Worm (Caenorhabditis elegans): ENCODE results near the gene T16G12.7.
"Not testable (repeated sequence)": the region's sequence is repeated elsewhere in the genome, so short reads cannot be mapped to it uniquely, and the experiment has no call there.

The T16G12.7 gene

DNA sequence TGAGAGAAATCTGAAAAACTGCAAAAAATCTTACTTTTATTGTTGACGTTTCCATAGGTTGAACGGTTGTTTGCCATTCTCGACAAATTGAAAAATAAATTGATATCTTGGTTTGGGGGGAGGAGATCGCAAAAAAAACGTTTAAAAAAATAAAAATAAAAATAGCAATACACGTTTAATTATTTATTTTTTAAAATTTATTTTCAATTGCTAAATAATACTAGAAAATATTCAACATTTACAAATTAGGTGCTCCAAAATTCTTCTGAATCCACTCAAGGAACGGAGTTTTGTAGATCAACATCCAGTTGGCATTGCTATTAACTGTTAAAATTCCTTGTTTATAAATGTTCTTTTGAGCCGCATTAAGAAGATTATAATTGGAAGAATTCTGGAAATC is at the start of gene T16G12.7:
T16G12.7 (minus strand) TSS at position 101 of the 400 bp plus-strand sequence.
- no peak for TF ChIP-seq unc-62 (GFP tag; optimal IDR thresholded peaks at IDR 0.05)

DNA sequence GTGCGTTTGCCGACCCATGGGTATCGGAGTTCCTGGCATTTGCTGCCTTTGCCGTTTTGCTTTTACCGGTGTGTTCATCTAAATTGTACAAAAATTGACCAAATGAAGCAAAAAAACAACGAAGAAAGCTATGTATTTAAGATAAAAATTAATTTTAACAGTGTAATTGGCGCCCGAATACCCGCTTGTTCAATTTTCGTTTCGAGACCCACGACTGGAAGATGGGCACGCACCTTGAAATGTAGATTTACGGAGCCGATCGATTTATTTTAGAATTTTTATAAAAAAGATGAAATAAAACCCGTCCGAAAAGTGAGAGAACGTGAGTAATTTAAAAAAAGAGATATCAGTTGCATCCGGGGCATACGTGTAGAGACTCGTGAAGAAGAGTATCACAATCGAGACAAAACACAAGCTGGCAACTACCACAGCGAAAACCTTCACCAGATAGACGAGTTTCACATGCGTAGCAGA is 48.6 kb upstream of the T16G12.7 start, which contains the start of gene hal-2:
hal-2 (minus strand) TSS at position 424 of the 474 bp plus-strand sequence.
- no peak for TF ChIP-seq unc-62 (GFP tag; optimal IDR thresholded peaks at IDR 0.05)

DNA sequence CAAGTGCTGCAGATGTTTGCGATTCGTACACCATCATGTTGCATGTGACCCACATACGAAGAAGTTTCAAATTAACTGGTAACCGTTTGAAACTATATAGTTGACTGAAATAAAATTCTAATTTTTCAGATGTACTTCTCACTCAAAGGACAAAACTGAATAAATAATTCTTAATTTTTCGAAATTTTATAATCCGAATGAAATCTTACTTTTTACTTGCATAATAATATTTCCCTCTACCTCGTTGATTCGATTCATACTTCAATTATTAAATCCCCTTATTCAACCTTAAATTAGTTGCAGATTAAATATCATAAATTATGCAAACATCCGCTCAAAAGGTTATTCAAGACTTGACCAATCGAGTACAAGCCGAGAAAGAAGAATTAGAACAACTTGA is 46.1 kb upstream of the T16G12.7 start, which contains the start of gene T16H12.2:
T16H12.2 (plus strand) TSS at position 301 of the 400 bp plus-strand sequence.
- no peak for TF ChIP-seq unc-62 (GFP tag; optimal IDR thresholded peaks at IDR 0.05)

DNA sequence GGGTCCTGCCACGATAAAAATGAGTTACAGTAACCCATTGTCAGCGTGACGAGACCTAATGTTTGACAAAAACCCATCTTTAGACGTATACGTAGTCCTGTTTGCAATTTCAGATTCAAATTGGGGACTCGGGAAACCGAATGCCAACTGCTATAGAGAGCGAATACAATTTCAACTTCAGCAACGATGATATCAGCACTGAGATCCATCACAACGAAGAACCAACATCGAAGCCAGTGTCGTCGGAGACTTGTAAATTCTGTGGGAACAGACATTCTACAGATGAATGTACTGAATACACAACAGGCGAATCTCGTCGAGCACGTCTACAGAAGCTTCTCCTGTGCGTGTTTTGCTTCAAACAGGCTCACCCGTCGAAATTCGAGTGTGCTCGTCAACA is 45.7 kb upstream of the T16G12.7 start:
- TF ChIP-seq unc-62 (GFP tag; optimal IDR thresholded peaks at IDR 0.05): no peak

DNA sequence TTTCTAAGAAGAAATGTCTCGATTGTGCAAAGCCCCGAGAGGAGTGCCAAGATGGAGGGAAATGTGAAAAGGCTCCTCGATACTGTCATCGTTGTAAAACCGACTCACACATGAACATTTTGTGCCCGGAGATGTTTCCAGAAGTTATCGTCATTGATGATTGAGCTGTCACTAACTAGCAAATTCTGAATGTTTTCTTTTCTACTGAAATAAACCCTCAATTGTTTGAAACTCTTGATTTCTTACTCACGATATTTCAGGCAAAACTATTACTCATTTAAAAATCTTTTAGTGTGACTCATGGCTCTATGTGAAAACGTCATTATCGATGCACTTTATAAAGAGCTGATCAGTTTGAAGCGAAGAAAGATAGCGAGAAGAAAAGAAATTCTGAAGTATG is 45.2 kb upstream of the T16G12.7 start, which contains the start of gene T16H12.13:
T16H12.13 (plus strand) TSS at position 301 of the 400 bp plus-strand sequence.
- no peak for TF ChIP-seq unc-62 (GFP tag; optimal IDR thresholded peaks at IDR 0.05)

DNA sequence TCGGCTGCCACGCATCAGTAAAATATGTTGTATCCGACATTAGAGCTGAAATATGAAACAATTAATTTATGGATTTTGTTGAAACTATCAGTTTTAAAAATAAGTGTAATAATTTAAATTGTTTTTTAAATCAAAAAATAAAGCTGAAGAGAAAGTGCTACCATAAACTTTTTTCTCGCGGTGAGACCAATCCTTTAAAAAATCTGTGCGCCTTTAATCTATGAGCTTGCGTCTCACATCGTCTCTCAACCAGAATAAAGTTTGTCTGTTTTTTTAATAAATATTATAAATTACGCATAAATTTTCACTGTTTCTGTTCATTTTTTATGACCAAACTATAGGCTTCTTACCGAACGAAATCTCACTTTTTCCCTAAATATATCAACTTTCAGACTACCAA is 43.3 kb upstream of the T16G12.7 start, which contains the start of gene T16H12.3:
T16H12.3 (minus strand) TSS at position 51 of the 400 bp plus-strand sequence.
- no peak for TF ChIP-seq unc-62 (GFP tag; optimal IDR thresholded peaks at IDR 0.05)

DNA sequence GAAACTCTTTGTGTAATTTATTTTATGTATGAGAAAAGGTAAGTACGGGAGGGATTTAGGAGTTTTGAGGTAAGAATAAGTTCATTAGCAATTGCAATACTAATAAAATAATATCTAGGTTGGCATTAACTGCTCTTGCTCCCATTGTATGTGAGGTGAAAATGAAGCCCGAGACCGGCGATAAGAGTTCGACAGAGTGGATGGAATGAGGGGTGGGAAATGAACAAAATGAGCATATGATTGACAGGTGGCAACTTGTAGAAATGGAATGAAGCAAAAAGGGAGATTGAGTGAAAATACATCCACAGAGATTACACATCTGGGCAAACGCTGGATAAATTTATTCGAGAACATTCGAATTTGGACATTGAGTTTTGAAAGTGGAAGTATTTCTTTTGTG is 38.9 kb upstream of the T16G12.7 start:
- TF ChIP-seq unc-62 (GFP tag; optimal IDR thresholded peaks at IDR 0.05): no peak

DNA sequence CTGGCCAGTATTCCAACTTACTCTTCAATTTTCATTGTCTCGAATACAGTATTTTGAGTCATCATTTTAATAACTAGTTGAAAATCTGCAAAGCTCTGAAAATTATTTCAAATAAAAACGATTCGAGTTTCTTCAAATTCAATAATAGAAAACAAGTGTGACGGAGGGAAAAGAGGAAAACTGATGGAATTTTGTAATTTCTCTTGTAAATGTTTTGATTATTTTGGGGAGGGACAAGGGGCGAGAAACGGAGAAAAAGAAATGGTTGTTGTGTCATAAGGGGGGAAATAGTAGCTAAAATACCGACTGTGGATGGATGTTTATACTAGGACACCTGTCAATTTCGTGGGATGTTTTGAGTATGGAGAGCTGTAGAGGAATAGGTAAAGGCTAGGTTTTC is 38.2 kb upstream of the T16G12.7 start, which contains the start of gene T16G12.9:
T16G12.9 (minus strand) TSS at position 101 of the 400 bp plus-strand sequence.
- no peak for TF ChIP-seq unc-62 (GFP tag; optimal IDR thresholded peaks at IDR 0.05)

DNA sequence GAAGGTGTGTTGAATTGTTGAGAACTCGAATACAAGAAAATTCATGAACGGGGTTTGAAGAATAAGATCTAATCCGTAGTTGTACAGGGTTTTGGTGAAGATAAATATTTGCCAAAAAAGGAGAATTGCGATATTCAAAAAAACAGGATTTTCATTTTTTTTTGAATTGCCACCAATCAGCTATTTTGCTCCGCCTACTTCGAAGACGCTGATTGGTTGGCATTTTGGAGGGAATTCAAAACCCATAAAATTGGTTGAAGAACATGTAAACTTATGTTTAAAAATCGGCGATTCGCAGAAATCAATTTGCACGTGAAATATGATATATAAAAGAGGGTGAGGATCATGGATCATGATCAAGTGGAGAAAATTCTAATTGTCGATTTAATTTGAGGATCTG is 36.1 kb upstream of the T16G12.7 start:
- TF ChIP-seq unc-62 (GFP tag; optimal IDR thresholded peaks at IDR 0.05): no peak

DNA sequence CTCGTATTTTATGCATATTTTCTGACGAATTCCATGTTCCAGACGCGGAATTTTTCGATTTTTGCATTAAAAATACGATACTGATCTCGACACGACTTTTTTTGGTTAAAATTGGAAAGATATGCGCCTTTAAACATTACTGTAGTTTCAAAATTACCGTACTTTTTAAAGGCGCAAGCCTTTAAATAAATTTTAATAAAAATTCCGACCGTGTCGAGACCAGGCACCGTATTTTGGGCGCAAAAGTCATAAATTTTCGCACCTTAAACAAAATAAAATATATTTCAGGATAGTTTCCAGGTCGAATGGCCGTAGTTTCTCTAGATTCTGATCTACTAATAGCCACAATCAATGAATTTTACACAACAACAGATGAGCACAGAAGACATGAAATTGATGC is 29.4 kb upstream of the T16G12.7 start, which contains the start of gene T16G12.6:
T16G12.6 (plus strand) TSS at position 301 of the 400 bp plus-strand sequence.
- TF ChIP-seq unc-62 (GFP tag; optimal IDR thresholded peaks at IDR 0.05): no peak

DNA sequence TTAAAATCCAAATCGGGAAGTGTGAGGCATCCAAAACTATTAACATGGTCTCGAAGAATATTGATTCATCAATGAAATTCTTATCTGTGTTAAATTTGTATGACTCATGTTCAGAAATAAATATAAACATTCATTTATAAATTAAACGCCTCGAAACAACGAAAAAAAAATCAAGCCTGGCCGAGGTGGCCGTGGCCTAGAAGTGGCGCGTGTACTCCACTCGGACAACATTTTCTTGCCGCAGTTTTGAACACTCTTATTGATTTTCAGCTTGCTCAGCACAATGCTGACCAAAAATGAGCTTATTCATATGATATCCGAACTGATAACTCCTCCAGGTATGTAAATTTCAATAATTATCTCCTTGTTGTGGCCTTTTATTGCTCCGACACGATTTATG is 24.2 kb upstream of the T16G12.7 start, which contains the start of gene ekl-6:
ekl-6 (plus strand) TSS at position 265 of the 400 bp plus-strand sequence.
- TF ChIP-seq unc-62 (GFP tag; optimal IDR thresholded peaks at IDR 0.05): no peak

DNA sequence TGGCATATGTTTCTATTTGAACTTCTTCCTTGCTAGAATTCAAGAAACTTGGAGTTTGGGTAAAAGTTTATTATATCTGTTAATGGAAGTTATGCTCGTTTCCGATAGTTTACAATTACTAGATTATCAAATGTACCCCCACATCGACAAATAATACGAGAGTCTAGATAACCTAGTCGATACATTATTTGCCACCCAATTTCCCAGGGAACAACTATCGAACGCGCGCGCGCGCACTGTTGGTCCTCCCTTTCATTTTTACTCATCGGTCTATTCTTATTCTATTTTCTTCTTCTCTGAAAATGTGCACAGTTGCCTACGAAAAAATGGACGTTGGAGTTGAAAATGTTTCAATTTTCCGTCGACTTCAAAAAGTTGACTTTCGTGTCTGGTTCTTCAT is 20.7 kb upstream of the T16G12.7 start, which contains the start of gene T16G12.13:
T16G12.13 (plus strand) TSS at position 293 of the 400 bp plus-strand sequence.
- no peak for TF ChIP-seq unc-62 (GFP tag; optimal IDR thresholded peaks at IDR 0.05)

DNA sequence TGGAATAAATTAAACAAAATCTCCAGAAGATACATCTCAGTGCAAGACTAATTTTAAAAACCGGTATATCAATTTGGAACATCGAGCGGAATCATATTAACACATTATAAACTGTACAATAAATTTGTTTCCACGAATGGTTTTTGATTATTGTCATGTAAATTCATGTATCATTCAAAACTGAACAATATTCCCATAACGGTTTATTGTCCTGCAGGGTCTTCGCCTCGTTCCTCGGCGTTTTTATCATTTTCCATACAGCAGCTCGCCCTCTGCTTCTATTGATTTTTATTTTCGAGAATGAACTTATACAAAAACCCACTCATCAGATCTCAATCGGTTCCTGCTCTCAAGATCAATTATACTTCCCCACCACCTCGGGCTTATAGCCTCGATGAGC is 19.1 kb upstream of the T16G12.7 start, which contains the start of gene T16G12.8:
T16G12.8 (plus strand) TSS at position 301 of the 400 bp plus-strand sequence.
- TF ChIP-seq unc-62 (GFP tag; optimal IDR thresholded peaks at IDR 0.05): no peak

DNA sequence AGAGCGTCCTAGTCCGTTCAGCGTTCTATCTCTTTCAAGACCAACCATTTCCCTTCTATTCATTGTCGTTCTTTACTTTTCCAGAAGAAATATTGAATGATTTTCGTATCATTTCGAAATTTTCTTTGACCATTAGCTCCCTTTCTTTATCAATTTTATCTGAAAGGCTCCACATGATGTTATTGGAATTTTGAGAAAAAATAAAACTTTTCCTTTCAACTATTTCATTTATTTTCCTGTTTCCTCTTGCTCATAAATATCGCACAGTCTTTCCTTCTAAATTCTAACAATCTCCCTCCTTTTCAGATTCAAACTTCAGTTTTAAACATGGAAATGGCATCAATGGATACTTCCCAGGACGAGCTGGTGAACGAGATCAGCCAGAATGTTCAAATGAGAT is 17.6 kb upstream of the T16G12.7 start, which contains the start of gene T16G12.4:
T16G12.4 (plus strand) TSS at position 301 of the 400 bp plus-strand sequence.
- TF ChIP-seq unc-62 (GFP tag; optimal IDR thresholded peaks at IDR 0.05): no peak

DNA sequence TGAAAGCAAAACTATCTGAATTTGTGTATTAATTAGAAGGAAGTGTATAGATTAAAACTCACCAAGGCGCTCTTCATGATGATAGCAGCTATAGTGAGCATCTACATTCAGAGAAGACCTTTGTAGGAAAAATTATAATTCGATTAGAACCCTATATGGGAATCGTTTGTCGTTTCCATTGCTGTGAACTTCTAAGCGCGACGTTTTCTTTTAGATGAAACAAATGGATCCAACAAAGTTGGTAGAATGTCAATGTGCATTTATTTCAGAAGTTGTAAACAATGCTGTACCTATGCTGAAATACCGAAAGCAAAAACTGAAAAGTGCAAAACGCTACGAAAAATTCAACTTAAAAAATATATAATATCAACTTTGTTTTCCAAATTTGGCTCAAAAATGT is 16.1 kb upstream of the T16G12.7 start, which contains the start of gene T16G12.10:
T16G12.10 (minus strand) TSS at position 101 of the 400 bp plus-strand sequence.
- TF ChIP-seq unc-62 (GFP tag; optimal IDR thresholded peaks at IDR 0.05): no peak

DNA sequence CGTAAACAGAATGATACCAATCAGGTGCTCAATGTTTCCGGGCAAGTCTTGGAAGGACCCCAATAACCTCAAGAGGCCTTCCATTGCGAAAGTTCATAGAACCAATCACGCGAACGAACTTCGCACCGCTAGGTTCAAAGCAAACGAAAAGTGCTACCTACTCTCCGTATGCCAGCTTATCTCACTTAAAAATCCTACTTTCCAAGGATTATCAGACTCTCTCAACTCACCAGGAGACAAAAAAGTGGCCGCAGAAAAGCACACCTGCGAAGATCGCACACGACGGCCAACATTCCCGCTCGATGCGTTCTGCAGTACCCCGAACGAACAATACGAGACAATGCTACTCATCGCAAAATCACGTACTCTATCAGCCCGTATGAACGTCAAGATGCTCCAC is 13.4 kb upstream of the T16G12.7 start, which contains the start of gene T16G12.12:
T16G12.12 (plus strand) TSS at position 301 of the 400 bp plus-strand sequence.
- TF ChIP-seq unc-62 (GFP tag; optimal IDR thresholded peaks at IDR 0.05): not testable (repeated sequence)

DNA sequence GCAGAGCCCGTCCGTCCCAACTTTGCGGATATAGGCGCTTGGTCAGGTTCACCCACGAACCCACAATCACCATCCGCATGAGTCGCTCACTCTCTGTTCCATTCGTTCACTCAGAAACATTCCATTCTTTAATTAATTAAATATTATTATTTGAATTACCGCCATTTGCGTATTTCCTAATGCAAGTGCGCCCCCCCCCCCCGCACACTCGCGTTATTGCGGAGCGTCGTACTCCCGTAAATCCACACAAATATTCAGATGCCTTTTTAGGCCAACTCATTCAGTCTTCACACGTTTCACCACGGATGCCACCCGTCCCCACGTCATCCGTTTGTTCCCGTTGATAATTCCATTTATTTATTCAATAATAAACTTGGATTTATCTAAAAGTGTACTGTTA is 10.4 kb upstream of the T16G12.7 start, which contains the start of gene T16G12.3:
T16G12.3 (plus strand) TSS at position 301 of the 400 bp plus-strand sequence.
- TF ChIP-seq unc-62 (GFP tag; optimal IDR thresholded peaks at IDR 0.05): not testable (repeated sequence)
